Fruit fly (Drosophila melanogaster) ovary, adult (tissue): ENCODE data around the gene CG11368.

ENCODE experiments used
- CG17801 ChIP-seq: fragments of 200-800 bp; optimal IDR thresholded peaks from 2 replicates; lab custom pipeline; 2019; ENCODE audit warnings: missing biosample characterization, mild to moderate bottlenecking, missing genetic modification characterization, moderate library complexity; ENCODE audit not compliant: partially characterized antibody

Gene CG11368

DNA sequence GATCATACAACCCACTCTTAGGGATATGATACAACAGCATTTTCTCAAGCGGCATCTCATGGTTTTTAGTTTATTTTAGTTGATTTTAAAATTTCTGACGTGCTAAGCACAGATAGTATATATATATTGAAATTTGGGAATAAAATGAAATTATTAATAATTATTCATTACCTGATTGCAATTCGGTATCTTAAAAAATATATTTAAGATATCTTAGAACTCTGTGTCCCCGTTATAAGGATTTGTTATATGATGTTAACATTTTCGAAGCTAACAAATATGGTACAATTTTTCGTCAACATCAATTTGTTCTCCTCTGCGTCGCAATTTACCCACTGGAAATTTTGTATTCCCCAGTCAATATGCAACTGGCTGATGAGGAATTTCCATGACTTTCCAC, 1.2 kb downstream of the CG11368 start, which contains the start of gene CG43198:
Gene CG43198, minus strand, starts transcription at position 101 of the 400 bp plus-strand sequence.
- no peak for TF ChIP-seq CG17801

DNA sequence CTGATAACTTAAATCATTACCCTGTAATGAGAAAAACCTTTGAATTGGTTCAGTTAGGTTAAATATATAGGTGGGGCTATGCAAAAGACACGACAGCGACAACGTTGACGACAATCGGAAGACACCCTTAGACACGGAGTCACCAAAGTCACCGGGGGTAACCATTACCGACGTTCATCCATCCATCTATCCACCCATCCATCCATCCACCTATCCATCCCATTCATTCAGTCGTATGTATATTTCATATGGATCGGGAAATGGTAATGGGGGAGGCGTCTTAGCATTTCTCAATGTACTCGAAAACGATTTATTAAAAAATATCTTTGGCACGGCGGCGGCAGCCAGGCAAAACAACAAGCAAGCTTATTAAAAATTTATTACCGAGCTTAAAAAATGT, 10.1 kb downstream of the CG11368 start:
- no peak for TF ChIP-seq CG17801

DNA sequence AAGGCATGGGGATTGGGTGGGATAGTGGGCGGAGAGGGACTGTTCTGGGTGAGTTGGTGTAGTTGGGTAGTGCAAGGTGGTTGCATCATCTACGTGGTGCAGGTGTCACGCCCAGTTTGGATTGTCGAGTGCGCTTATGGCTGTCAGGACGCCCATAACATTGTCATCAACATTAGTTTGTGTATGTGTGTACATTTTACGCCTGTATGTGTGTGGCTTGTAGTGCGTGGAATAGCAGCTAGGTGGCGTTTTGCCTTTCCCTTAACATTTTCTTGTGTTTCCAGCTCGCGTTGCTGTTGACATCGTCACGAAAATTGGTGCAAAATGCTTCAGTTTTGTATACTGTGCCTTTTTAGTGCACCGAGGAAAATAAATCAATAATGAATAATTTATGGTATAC, 14.3 kb downstream of the CG11368 start:
- no peak for TF ChIP-seq CG17801

DNA sequence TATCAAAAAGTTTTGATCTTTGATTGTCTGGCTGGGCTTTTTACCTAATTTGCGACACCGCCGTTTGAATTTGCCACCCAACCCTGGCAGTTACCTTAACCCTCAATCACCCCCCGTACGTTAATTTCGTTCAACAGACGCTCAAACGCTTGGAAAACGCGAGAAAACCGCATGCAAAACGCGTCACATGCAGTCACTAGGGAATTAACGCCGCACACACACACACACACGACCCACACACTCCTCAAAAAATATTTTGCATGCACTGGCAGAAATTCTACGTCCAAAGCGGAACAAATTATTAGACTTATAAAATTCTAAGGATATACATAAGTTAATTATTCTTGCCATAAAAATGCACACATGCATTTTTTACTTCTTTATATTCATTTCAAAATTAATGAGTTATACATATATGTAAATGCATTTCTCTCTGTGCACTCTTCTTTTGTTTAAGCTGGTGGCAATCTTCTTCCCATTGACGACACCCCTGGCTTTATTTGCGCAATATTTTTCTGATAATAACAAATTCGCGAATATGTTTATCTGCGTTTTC, 23.3 kb downstream of the CG11368 start:
- no peak for TF ChIP-seq CG17801

DNA sequence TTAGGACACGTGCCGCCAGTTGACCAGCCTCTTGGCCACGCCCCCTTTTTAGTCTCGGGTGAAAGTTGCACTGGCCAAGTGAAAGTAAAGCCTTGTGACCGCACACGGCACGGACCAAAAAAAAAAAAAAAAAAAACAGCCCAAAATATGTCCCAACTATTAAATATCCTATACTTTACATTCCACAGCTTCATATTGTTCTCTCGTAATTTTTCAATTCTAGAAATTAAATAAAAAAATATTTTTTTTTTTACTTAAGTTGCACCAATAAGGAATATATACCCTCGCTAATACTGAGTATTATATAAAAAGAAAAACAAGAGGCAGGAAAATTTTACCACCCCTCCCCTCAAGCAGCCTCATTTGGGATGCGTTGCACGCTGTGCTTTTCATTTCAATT, 34.3 kb downstream of the CG11368 start:
- no peak for TF ChIP-seq CG17801

DNA sequence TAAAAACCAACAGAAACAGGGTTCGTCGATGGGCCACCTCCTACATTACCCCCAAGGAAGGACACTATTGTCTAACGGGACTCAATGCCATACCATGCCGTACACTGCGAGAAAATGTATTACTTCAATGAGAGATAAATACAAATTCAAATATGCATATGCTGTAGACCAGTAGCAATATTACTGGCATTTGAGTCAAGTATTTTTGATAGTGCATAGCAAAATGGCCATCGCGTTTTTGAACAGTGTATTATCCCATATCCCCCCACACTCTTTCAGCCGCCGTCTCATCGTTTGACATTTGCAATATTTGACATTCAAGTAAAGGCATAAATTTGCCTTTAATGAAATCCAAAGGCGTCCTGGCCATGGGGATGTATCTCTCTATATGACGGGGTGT, 36.2 kb downstream of the CG11368 start:
- TF ChIP-seq CG17801: no peak

DNA sequence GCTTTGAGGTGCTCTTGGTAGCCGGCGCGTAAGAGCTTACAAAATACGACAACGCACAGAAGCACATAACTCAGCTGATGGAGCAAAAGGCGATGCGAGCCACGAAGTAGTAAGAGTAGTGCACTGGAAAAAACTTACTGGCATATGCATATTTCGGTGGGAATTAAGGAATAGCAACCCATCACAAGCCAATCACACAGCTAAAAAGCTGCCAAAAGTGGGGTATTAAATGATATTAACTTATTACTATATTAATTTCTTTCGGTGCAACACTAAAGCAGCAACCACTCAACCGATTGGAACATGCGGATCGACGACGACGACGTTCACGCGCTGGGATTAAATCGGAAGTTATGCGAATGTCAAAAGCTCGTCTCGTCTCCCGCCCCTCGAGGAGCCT, 38.9 kb downstream of the CG11368 start:
- TF ChIP-seq CG17801: no peak
